Fruit fly (Drosophila melanogaster): ENCODE data around the gene CG14304.
A peak's percentile ranks its signal among the peaks of the same experiment; 100 is the strongest.

Gene CG14304

DNA sequence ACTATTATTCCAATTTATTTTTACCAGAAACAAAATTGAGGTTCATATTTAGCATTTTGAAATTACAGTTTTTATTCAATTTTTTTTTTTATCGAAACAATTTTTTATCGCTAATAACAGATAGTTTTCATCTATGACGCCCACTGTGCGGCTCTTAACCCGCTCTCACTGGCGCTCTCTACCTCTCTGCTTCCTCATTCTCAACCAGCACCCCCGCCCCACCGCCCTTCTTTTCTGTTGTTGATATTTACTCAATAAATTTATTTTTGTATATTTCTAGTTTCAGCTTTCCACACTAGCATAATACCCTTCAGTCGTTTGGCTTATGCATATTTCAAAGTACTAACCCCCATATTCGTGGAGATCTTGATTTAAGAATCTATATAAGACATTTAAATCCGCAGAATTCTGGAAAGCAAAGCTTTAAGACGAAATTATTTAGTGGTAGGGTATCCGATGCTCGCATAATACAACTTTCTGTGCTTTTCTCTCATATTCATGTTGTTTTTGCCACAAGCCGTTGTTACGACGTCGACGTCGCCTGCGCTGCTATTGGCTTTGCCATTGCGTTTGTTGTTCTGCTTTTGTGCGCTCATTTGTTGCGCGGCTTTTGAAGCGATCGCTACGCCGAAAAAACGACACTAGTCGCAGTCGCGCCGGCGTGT lies 37.1 kb downstream of the CG14304 start (continued):
- TF ChIP-seq caup (GFP tag; optimal IDR thresholded peaks at IDR 0.05; ENCODE audit: severe bottlenecking) = peak; percentile 97
- TF ChIP-seq unc-4 (GFP tag; IDR thresholded peaks at IDR 0.05; ENCODE audit: partially characterized antibody) = no peak
- peak; percentile 91 for TF ChIP-seq CG10462 (GFP tag; optimal IDR thresholded peaks at IDR 0.05)
- no peak for TF ChIP-seq lov (optimal IDR thresholded peaks at IDR 0.05)
- TF ChIP-seq lov (GFP tag; IDR thresholded peaks at IDR 0.05) = peak; percentile 94
- TF ChIP-seq HLH4C (GFP tag; IDR thresholded peaks at IDR 0.05; ENCODE audit: partially characterized antibody) = peak; percentile 21; the same call in 1 of the 3 replicates
- TF ChIP-seq dpn (GFP tag; optimal IDR thresholded peaks at IDR 0.05) = peak; percentile 96 to 97
- TF ChIP-seq Dll (GFP tag; IDR thresholded peaks at IDR 0.05; ENCODE audit: partially characterized antibody) = peak; percentile 9; the same call in 1 of the 4 replicates
- peak; percentile 96 for TF ChIP-seq Dbx (GFP tag; IDR thresholded peaks at IDR 0.05)
- peak; percentile 96 for TF ChIP-seq mam (GFP tag; optimal IDR thresholded peaks at IDR 0.05)
- TF ChIP-seq jumu (GFP tag; optimal IDR thresholded peaks at IDR 0.05) = peak; percentile 96
- TF ChIP-seq CG33213 (GFP tag; optimal IDR thresholded peaks at IDR 0.05) = peak; percentile 94
- peak; percentile 91 for TF ChIP-seq CG5180 (GFP tag; optimal IDR thresholded peaks at IDR 0.05)
- TF ChIP-seq CG3281 (GFP tag; optimal IDR thresholded peaks at IDR 0.05) = peak; percentile 96
- TF ChIP-seq maf-S (GFP tag; optimal IDR thresholded peaks at IDR 0.05) = peak; percentile 94
- peak; percentile 66 for TF ChIP-seq fd102C (GFP tag; optimal IDR thresholded peaks at IDR 0.05)
- TF ChIP-seq Doc3 (GFP tag; IDR thresholded peaks at IDR 0.05; ENCODE audit: partially characterized antibody) = no peak
- peak; percentile 89 for TF ChIP-seq CG17802 (tag; optimal IDR thresholded peaks at IDR 0.05)
- TF ChIP-seq E2f2 (GFP tag; IDR thresholded peaks at IDR 0.05) = peak; percentile 84
- peak; percentile 97 for TF ChIP-seq CG7556 (GFP tag; optimal IDR thresholded peaks at IDR 0.05)
- TF ChIP-seq dati (GFP tag; IDR thresholded peaks at IDR 0.05) = peak; percentile 89
- no peak for TF ChIP-seq CG42726 (GFP tag; IDR thresholded peaks at IDR 0.05; ENCODE audit: partially characterized antibody)
- peak; percentile 98 for TF ChIP-seq tio (GFP tag; optimal IDR thresholded peaks at IDR 0.05)
- peak; percentile 91 for TF ChIP-seq CG14014 (GFP tag; IDR thresholded peaks at IDR 0.05)
- TF ChIP-seq h (optimal IDR thresholded peaks at IDR 0.05) = no peak
- peak; percentile 85 for TF ChIP-seq sr (GFP tag; IDR thresholded peaks at IDR 0.05)
- peak; percentile 94 for TF ChIP-seq HLH3B (GFP tag; IDR thresholded peaks at IDR 0.05)
- TF ChIP-seq MTF-1 (GFP tag; optimal IDR thresholded peaks at IDR 0.05; ENCODE audit: borderline replicate concordance) = peak; percentile 94
- peak; percentile 95 for TF ChIP-seq fd64A (GFP tag; optimal IDR thresholded peaks at IDR 0.05)
- no peak for TF ChIP-seq br (optimal IDR thresholded peaks at IDR 0.05)
- TF ChIP-seq CG6791 (GFP tag; IDR thresholded peaks at IDR 0.05; ENCODE audit: partially characterized antibody) = no peak
- TF ChIP-seq CG9797 (GFP tag; optimal IDR thresholded peaks at IDR 0.05) = peak; percentile 44
- TF ChIP-seq gem (tag; optimal IDR thresholded peaks at IDR 0.05) = peak; percentile 98
- TF ChIP-seq Fer3 (tag; optimal IDR thresholded peaks at IDR 0.05) = peak; percentile 95
- TF ChIP-seq CG7839 (tag; optimal IDR thresholded peaks at IDR 0.05) = peak; percentile 97
- peak; percentile 56; the same call in 1 of the 2 replicates for TF ChIP-seq CkIIα-i1 (GFP tag; IDR thresholded peaks at IDR 0.05)
- TF ChIP-seq Sox102F (GFP tag; optimal IDR thresholded peaks at IDR 0.05) = peak; percentile 98
- peak; percentile 92 for TF ChIP-seq Rx (GFP tag; IDR thresholded peaks at IDR 0.05)
- TF ChIP-seq zfh2 (GFP tag; optimal IDR thresholded peaks at IDR 0.05) = peak; percentile 93
- TF ChIP-seq CG14441 (GFP tag; IDR thresholded peaks at IDR 0.05) = peak; percentile 94
- peak; percentile 97 for TF ChIP-seq bab2 (GFP tag; optimal IDR thresholded peaks at IDR 0.05)
- peak; percentile 96 for TF ChIP-seq CG4328 (GFP tag; optimal IDR thresholded peaks at IDR 0.05)
- peak; percentile 92 for TF ChIP-seq CG3065 (GFP tag; optimal IDR thresholded peaks at IDR 0.05)
- peak; percentile 78 for TF ChIP-seq dimm (GFP tag; IDR thresholded peaks at IDR 0.05)
- peak; percentile 94 for TF ChIP-seq pnt (GFP tag; optimal IDR thresholded peaks at IDR 0.05)
- TF ChIP-seq eve (GFP tag; optimal IDR thresholded peaks at IDR 0.05) = peak in 1 of 2 experiments; percentile 93
- peak; percentile 87 for TF ChIP-seq schlank (tag; optimal IDR thresholded peaks at IDR 0.05)
- no peak for TF ChIP-seq inv (GFP tag; IDR thresholded peaks at IDR 0.05; ENCODE audit: partially characterized antibody)
- TF ChIP-seq Taf1 (GFP tag; IDR thresholded peaks at IDR 0.05) = peak; percentile 79
- TF ChIP-seq pfk (GFP tag; optimal IDR thresholded peaks at IDR 0.05) = peak; percentile 75
